Worm (Caenorhabditis elegans): ENCODE data around the gene tps-2.

tps-2 gene

DNA sequence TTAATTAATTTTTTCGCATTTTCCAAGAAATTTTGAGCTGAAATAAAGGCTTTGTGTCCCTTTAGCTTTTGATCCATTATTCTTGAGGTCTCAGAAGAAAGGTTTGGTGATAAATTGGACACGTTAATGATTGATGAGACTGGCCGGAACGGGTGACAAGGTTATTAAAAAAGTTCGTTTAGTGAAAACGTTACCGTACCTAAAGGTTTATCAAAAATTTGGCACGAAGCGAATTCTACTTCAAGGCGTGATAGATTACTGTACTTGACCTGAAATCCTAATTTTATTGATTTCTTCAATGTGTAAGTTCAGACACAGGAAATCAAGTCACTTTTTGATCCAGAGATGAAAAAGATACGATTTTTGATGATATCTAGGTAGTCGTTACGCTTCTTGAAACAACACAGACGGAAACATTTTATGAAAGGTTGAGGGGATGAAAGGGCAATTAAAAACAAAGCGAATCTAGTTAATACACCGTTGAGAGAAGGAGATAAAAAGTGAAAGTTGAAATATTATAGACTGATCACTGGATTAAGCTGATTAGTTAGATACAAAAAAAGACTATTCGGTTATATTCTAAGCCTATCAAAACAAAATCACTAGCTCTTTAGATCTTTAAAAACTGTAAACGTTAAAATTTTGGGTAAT lies 9.9 kb downstream of the tps-2 start:
- TF ChIP-seq unc-120 (tag; optimal IDR thresholded peaks at IDR 0.05; ENCODE audit: poor library complexity, severe bottlenecking) (no peak), elt-1 (tag; optimal IDR thresholded peaks at IDR 0.05; ENCODE audit: borderline replicate concordance, insufficient read depth) (no peak), tbx-8 (GFP tag; optimal IDR thresholded peaks at IDR 0.05) (no peak), flh-1 (GFP tag; optimal IDR thresholded peaks at IDR 0.05) (no peak), zip-8 (tag; optimal IDR thresholded peaks at IDR 0.05) (no peak), mep-1 (tag; optimal IDR thresholded peaks at IDR 0.05) (no peak), cnd-1 (tag; optimal IDR thresholded peaks at IDR 0.05) (no peak), ham-2 (GFP tag; optimal IDR thresholded peaks at IDR 0.05) (no peak)

DNA sequence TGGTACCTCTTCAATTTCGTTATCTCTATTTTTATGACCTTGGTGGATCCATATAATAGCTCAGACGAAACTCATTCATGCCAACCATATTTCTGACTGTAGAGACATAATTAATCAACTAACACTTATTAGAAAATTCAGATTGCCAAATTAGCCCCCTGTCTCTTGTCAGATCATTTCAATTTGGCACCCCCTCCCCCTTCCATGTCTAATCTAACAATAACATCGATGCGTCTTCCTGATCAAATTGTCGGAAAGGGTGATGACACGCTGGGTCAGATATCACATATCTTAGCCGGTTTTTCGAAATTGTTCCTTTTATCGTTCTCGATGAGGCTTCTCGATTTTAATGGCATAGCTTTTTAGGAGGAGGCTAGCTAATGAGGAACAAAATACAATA lies 10.6 kb downstream of the tps-2 start:
- TF ChIP-seq ceh-39 (tag; optimal IDR thresholded peaks at IDR 0.05) (no peak), elt-1 (tag; optimal IDR thresholded peaks at IDR 0.05; ENCODE audit: borderline replicate concordance, insufficient read depth) (peak; percentile 52), nhr-12 (tag; optimal IDR thresholded peaks at IDR 0.05) (no peak), ham-2 (GFP tag; optimal IDR thresholded peaks at IDR 0.05) (peak; percentile 31)

DNA sequence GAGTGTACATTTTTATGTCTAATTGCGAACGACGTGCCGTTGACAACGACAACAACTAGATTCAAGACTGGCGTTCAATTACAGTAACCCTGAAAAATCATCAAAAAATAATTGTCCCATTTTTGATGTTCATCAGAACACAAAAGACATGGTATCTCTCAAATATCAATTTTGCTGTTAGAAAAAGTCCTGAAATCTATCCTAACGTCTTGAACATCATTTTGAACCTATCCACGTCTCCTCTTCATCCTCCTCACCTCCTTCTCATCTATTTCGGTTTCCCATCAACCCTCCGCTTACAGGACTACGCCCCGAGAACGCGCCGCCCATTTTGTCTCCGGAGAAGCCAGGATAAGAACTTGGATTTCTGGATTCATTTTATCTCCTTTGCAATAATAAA lies 15.0 kb downstream of the tps-2 start, which contains the start of gene mltn-9:
Gene mltn-9 (plus strand): TSS at position 301 of the 400 bp plus-strand sequence.
- TF ChIP-seq mab-5 (tag; optimal IDR thresholded peaks at IDR 0.05) (no peak), sptf-1 (tag; optimal IDR thresholded peaks at IDR 0.05) (no peak), sem-2 (GFP tag; optimal IDR thresholded peaks at IDR 0.05) (no peak), ceh-43 (GFP tag; optimal IDR thresholded peaks at IDR 0.05) (no peak), mls-2 (tag; optimal IDR thresholded peaks at IDR 0.05) (no peak), unc-39 (tag; optimal IDR thresholded peaks at IDR 0.05) (no peak), drap-1 (GFP tag; optimal IDR thresholded peaks at IDR 0.05) (no peak), lsy-2 (tag; optimal IDR thresholded peaks at IDR 0.05) (no peak), nhr-28 (tag; optimal IDR thresholded peaks at IDR 0.05) (no peak), flh-1 (GFP tag; optimal IDR thresholded peaks at IDR 0.05) (no peak), unc-120 (tag; optimal IDR thresholded peaks at IDR 0.05; ENCODE audit: poor library complexity, severe bottlenecking) (no peak), elt-3 (tag; optimal IDR thresholded peaks at IDR 0.05) (no peak), bed-3 (GFP tag; optimal IDR thresholded peaks at IDR 0.05) (no peak), mep-1 (tag; optimal IDR thresholded peaks at IDR 0.05) (no peak), tbx-8 (GFP tag; optimal IDR thresholded peaks at IDR 0.05) (no peak), cnd-1 (tag; optimal IDR thresholded peaks at IDR 0.05) (no peak)

DNA sequence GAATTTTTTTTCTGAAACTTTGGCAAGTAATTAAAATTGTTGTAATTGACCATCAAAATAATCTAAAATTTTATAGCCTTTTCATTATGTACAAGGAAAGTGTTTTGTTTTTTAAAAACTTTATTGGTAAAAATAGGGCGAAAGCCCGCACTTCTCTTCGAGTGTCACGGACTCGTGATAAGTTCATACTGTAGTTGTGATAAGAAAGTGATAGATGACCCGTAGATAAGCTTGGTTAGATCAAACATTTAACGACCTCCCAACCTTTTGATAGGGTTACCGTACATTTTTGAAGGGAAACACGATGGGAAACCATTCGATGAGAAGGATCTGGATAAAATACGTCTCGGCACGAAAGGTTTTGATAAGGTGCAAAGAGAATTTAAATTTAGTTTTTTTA lies 15.7 kb downstream of the tps-2 start:
- no peak for TF ChIP-seq mep-1 (tag; optimal IDR thresholded peaks at IDR 0.05)

DNA sequence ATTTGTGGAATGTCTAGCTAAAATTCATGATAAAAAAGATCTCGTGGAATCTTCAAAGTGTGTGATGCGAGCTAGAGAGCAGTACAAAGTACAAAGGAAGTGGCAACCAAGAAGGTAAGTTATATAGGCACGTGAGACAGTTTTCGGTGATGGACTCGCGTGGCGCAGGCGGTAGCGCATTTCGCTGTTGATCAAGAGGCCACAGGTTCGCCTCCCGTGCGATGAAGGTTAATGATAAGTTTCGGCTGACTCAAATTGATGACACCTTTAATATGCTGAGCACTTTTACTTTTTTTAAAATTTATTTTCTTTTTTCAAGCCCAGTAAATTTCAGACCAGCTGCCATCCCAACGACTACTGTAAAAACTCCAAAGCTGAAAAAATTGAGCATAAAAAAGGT lies 16.2 kb downstream of the tps-2 start:
- TF ChIP-seq pha-4 (tag; optimal IDR thresholded peaks at IDR 0.05): no peak
- no peak for TF ChIP-seq sptf-1 (tag; optimal IDR thresholded peaks at IDR 0.05)
- no peak for TF ChIP-seq tbx-8 (GFP tag; optimal IDR thresholded peaks at IDR 0.05)
- no peak for TF ChIP-seq zip-8 (tag; optimal IDR thresholded peaks at IDR 0.05)
- TF ChIP-seq bed-3 (GFP tag; optimal IDR thresholded peaks at IDR 0.05): no peak
- TF ChIP-seq ztf-11 (tag; optimal IDR thresholded peaks at IDR 0.05): no peak
- TF ChIP-seq unc-120 (tag; optimal IDR thresholded peaks at IDR 0.05; ENCODE audit: poor library complexity, severe bottlenecking): no peak
- no peak for TF ChIP-seq nhr-2 (tag; optimal IDR thresholded peaks at IDR 0.05)
- no peak for TF ChIP-seq unc-39 (tag; optimal IDR thresholded peaks at IDR 0.05)
- TF ChIP-seq mab-5 (tag; optimal IDR thresholded peaks at IDR 0.05): no peak
- TF ChIP-seq ces-1 (GFP tag; optimal IDR thresholded peaks at IDR 0.05): no peak
- TF ChIP-seq lin-32 (GFP tag; optimal IDR thresholded peaks at IDR 0.05): no peak
- no peak for TF ChIP-seq snpc-4 (tag; optimal IDR thresholded peaks at IDR 0.05)
- TF ChIP-seq ham-2 (GFP tag; optimal IDR thresholded peaks at IDR 0.05): no peak
- no peak for TF ChIP-seq elt-1 (tag; optimal IDR thresholded peaks at IDR 0.05; ENCODE audit: borderline replicate concordance, insufficient read depth)
- TF ChIP-seq lin-13 (tag; optimal IDR thresholded peaks at IDR 0.05): no peak

DNA sequence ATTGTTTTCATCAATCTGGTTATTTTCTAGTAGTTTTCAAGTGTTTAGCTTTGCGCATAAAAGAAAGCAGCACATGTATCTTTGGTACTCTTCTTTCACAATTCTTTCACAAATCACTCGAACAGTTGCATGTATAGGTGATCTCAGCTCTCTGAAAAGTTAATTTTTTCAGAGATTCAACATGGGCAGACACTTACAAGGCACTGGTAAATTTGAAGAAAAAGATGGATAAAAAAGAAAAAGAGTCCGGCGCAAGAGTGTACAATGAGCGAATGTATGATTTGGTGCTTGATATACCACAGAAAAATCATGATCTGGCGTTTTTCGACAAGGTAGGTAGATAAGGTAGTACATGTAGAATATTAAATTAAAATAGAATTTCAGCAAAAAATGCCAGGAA lies 17.5 kb downstream of the tps-2 start:
- no peak for TF ChIP-seq blmp-1 (tag; optimal IDR thresholded peaks at IDR 0.05)
- no peak for TF ChIP-seq mls-2 (tag; optimal IDR thresholded peaks at IDR 0.05)
- no peak for TF ChIP-seq M03D4.4 (tag; optimal IDR thresholded peaks at IDR 0.05)
- TF ChIP-seq ces-1 (GFP tag; optimal IDR thresholded peaks at IDR 0.05): no peak
- no peak for TF ChIP-seq lsy-2 (tag; optimal IDR thresholded peaks at IDR 0.05)
- no peak for TF ChIP-seq nhr-2 (tag; optimal IDR thresholded peaks at IDR 0.05)
- TF ChIP-seq zip-8 (tag; optimal IDR thresholded peaks at IDR 0.05): no peak
- TF ChIP-seq lin-13 (tag; optimal IDR thresholded peaks at IDR 0.05): no peak
- TF ChIP-seq ceh-43 (GFP tag; optimal IDR thresholded peaks at IDR 0.05): no peak
- TF ChIP-seq unc-120 (tag; optimal IDR thresholded peaks at IDR 0.05; ENCODE audit: poor library complexity, severe bottlenecking): no peak
- no peak for TF ChIP-seq nhr-76 (tag; optimal IDR thresholded peaks at IDR 0.05)
- TF ChIP-seq elt-1 (tag; optimal IDR thresholded peaks at IDR 0.05; ENCODE audit: borderline replicate concordance, insufficient read depth): no peak
- no peak for TF ChIP-seq sptf-1 (tag; optimal IDR thresholded peaks at IDR 0.05)
- no peak for TF ChIP-seq mep-1 (tag; optimal IDR thresholded peaks at IDR 0.05)
- TF ChIP-seq unc-62 (GFP tag; optimal IDR thresholded peaks at IDR 0.05): no peak
- TF ChIP-seq drap-1 (GFP tag; optimal IDR thresholded peaks at IDR 0.05): no peak
- no peak for TF ChIP-seq mab-5 (tag; optimal IDR thresholded peaks at IDR 0.05)
- TF ChIP-seq nhr-28 (tag; optimal IDR thresholded peaks at IDR 0.05): no peak
- no peak for TF ChIP-seq lin-32 (GFP tag; optimal IDR thresholded peaks at IDR 0.05)
- TF ChIP-seq unc-39 (tag; optimal IDR thresholded peaks at IDR 0.05): no peak

Measured in whole organism, mixed stage, embryonic.